Worm (Caenorhabditis elegans) whole organism, L3 larva: Measurements from ENCODE around the gene T15H9.4.

ENCODE experiments used
- ZK546.5 ChIP-seq: sonication (generic microtip); optimal IDR thresholded peaks from 2 replicates; lab custom pipeline; 2017; ENCODE audit warnings: missing biosample characterization, missing genetic modification characterization
- aly-2 ChIP-seq: fragments of 150-350 bp; optimal IDR thresholded peaks from 2 replicates; lab custom pipeline; 2014; ENCODE audit warnings: missing biosample characterization, missing genetic modification characterization
- ama-1 ChIP-seq: fragments of 150-350 bp; optimal IDR thresholded peaks from 2 replicates; lab custom pipeline; 2018
- ceh-9 ChIP-seq: sonication (generic microtip); optimal IDR thresholded peaks from 2 replicates; lab custom pipeline; 2018; ENCODE audit warnings: missing biosample characterization, missing genetic modification characterization
- elt-3 ChIP-seq, 3 experiments: fragments of 150-350 bp in 1 of 3; sonication (generic microtip) in 2 of 3; optimal IDR thresholded peaks; 2 replicates in 2 of 3; 4 replicates in 1 of 3; lab custom pipeline; 2014 to 2017; ENCODE audit warnings: missing biosample characterization in 3 of 3, missing genetic modification characterization in 3 of 3
- jun-1 ChIP-seq: fragments of 150-350 bp; optimal IDR thresholded peaks from 2 replicates; lab custom pipeline; 2014; ENCODE audit warnings: missing biosample characterization, missing genetic modification reagents, missing genetic modification characterization
- nfya-1 ChIP-seq: sonication (generic microtip); optimal IDR thresholded peaks from 2 replicates; lab custom pipeline; 2017; ENCODE audit warnings: missing genetic modification characterization, mild to moderate bottlenecking, missing compliant biosample characterization, antibody characterized with exemption, moderate library complexity; ENCODE audit not compliant: insufficient read depth
- nhr-237 ChIP-seq: fragments of 150-350 bp; optimal IDR thresholded peaks from 2 replicates; lab custom pipeline; 2014; ENCODE audit warnings: missing biosample characterization, missing genetic modification characterization
- nhr-25 ChIP-seq: sonication (generic microtip); optimal IDR thresholded peaks from 2 replicates; lab custom pipeline; 2017; ENCODE audit warnings: missing biosample characterization, missing genetic modification characterization
- nhr-43 ChIP-seq: sonication (generic microtip); optimal IDR thresholded peaks from 2 replicates; lab custom pipeline; 2016; ENCODE audit warnings: mild to moderate bottlenecking, missing genetic modification characterization, missing compliant biosample characterization; ENCODE audit not compliant: poor library complexity, severe bottlenecking
- nhr-76 ChIP-seq: fragments of 150-350 bp; sonication (generic microtip); optimal IDR thresholded peaks from 5 replicates; lab custom pipeline; 2014; ENCODE audit warnings: missing biosample characterization, missing genetic modification characterization
- nhr-77 ChIP-seq: fragments of 150-350 bp; optimal IDR thresholded peaks from 2 replicates; lab custom pipeline; 2014; ENCODE audit warnings: missing biosample characterization, missing genetic modification characterization
- zag-1 ChIP-seq: fragments of 150-350 bp; optimal IDR thresholded peaks from 2 replicates; lab custom pipeline; 2014; ENCODE audit warnings: missing biosample characterization, missing genetic modification characterization
- ztf-11 ChIP-seq: fragments of 150-350 bp; optimal IDR thresholded peaks from 2 replicates; lab custom pipeline; 2014; ENCODE audit warnings: missing biosample characterization, missing genetic modification characterization

- TF ChIP-seq ZK546.5 (tag; lab: Kevin White, UChicago) (no peak), ceh-9 (tag; lab: Kevin White, UChicago) (no peak), nfya-1 (tag; lab: Kevin White, UChicago) (no peak), ztf-11 (tag; lab: Kevin White, UChicago) (no peak), ama-1 (lab: Kevin White, UChicago) (no peak), zag-1 (tag; lab: Kevin White, UChicago) (no peak), elt-3 (tag; optimal IDR thresholded peaks at IDR 0.05; lab: Kevin White, UChicago) (no peak), nhr-43 (tag; lab: Kevin White, UChicago) (no peak), nhr-237 (tag; lab: Kevin White, UChicago) (no peak), aly-2 (tag; lab: Kevin White, UChicago) (no peak), nhr-77 (tag; lab: Kevin White, UChicago) (no peak), jun-1 (tag; lab: Kevin White, UChicago) (no peak), nhr-25 (tag; lab: Kevin White, UChicago) (no peak), nhr-76 (tag; lab: Kevin White, UChicago) (no peak)
Measured at ce11 chrII:9605954-9606353, 5.7 kb upstream of the T15H9.4 start.
